Fruit fly (Drosophila melanogaster): ENCODE results near the gene CG12684.

Gene CG12684

DNA sequence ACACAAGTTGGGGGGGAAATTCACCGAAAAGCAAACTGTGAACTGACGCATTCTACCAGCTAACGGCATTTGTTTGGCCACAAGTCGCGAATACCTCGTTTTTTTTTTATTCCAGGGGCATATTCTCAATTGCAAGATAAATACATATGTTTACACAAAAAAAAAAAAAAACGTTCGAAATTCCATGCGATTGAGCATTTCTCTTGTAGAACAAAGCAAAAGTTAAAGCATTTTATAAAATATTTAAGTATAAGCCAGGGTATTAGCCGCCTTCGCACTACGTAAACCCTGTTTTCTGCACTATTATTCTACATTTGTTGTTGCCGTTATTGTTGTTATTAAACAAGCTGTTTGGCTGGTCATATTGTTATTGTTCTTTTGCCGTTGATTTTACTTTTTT lies 42.6 kb upstream of the CG12684 start (continued):
- TF ChIP-seq onecut (GFP tag; IDR thresholded peaks at IDR 0.05) (no peak), sc (optimal IDR thresholded peaks at IDR 0.05) (no peak), sc (GFP tag; optimal IDR thresholded peaks at IDR 0.05) (no peak), tgo (GFP tag; IDR thresholded peaks at IDR 0.05) (peak; percentile 29; the same call in 1 of the 3 replicates), run (tag; optimal IDR thresholded peaks at IDR 0.05) (no peak), CG2120 (GFP tag; optimal IDR thresholded peaks at IDR 0.05) (peak; percentile 57), CG8359 (GFP tag; optimal IDR thresholded peaks at IDR 0.05; ENCODE audit: borderline replicate concordance) (no peak), twi (tag; optimal IDR thresholded peaks at IDR 0.05) (no peak), ci (GFP tag; IDR thresholded peaks at IDR 0.05) (0 out of 3 replicates have a peak, but pooled peaks have one; percentile 14), CG15514 (GFP tag; optimal IDR thresholded peaks at IDR 0.05) (peak; percentile 14), CG9876 (GFP tag; optimal IDR thresholded peaks at IDR 0.05) (no peak), zen (tag; optimal IDR thresholded peaks at IDR 0.05) (no peak), CG1024 (GFP tag; IDR thresholded peaks at IDR 0.05) (no peak), CG18764 (GFP tag; optimal IDR thresholded peaks at IDR 0.05) (no peak), Bgb (GFP tag; IDR thresholded peaks at IDR 0.05; ENCODE audit: partially characterized antibody) (no peak), HHEX (GFP tag; optimal IDR thresholded peaks at IDR 0.05) (no peak), CG7839 (tag; optimal IDR thresholded peaks at IDR 0.05) (peak; percentile 37), Drgx (GFP tag; IDR thresholded peaks at IDR 0.05) (peak; percentile 48), yki (optimal IDR thresholded peaks at IDR 0.05) (no peak), knrl (GFP tag; IDR thresholded peaks at IDR 0.05; ENCODE audit: partially characterized antibody) (no peak), jumu (GFP tag; optimal IDR thresholded peaks at IDR 0.05) (no peak), Opbp (GFP tag; IDR thresholded peaks at IDR 0.05; ENCODE audit: partially characterized antibody) (no peak), D19A (tag; optimal IDR thresholded peaks at IDR 0.05) (no peak), CG10274 (GFP tag; optimal IDR thresholded peaks at IDR 0.05) (no peak), CG15601 (tag; optimal IDR thresholded peaks at IDR 0.05) (no peak), Spps (tag; optimal IDR thresholded peaks at IDR 0.05) (no peak), danr (GFP tag; IDR thresholded peaks at IDR 0.05) (no peak), CG10959 (GFP tag; IDR thresholded peaks at IDR 0.05) (no peak), abd-A (tag; optimal IDR thresholded peaks at IDR 0.05) (no peak), CG12769 (tag; optimal IDR thresholded peaks at IDR 0.05) (no peak), CG5953 (GFP tag; IDR thresholded peaks at IDR 0.05) (no peak), fu2 (GFP tag; optimal IDR thresholded peaks at IDR 0.05) (no peak), CG17385 (GFP tag; optimal IDR thresholded peaks at IDR 0.05) (no peak), dysf (GFP tag; IDR thresholded peaks at IDR 0.05) (peak; percentile 39; the same call in 1 of the 3 replicates), cas (GFP tag; IDR thresholded peaks at IDR 0.05) (peak; percentile 53; the same call in 1 of the 2 replicates), Rx (GFP tag; IDR thresholded peaks at IDR 0.05) (peak; percentile 7; the same call in 1 of the 2 replicates), Atf6 (GFP tag; IDR thresholded peaks at IDR 0.05) (peak; percentile 32; the same call in 1 of the 2 replicates), CG7357 (GFP tag; IDR thresholded peaks at IDR 0.05) (no peak), dmrt99B (tag; optimal IDR thresholded peaks at IDR 0.05) (peak; percentile 10), CG16779 (GFP tag; IDR thresholded peaks at IDR 0.05) (no peak), CG15269 (tag; optimal IDR thresholded peaks at IDR 0.05) (peak; percentile 37), Dek (tag; optimal IDR thresholded peaks at IDR 0.05) (peak; percentile 9), CG9609 (GFP tag; optimal IDR thresholded peaks at IDR 0.05) (no peak), sd (tag; optimal IDR thresholded peaks at IDR 0.05) (no peak), CG4424 (GFP tag; optimal IDR thresholded peaks at IDR 0.05) (no peak), CG33213 (GFP tag; optimal IDR thresholded peaks at IDR 0.05) (no peak), Abd-B (GFP tag; optimal IDR thresholded peaks at IDR 0.05) (no peak), TFAM (GFP tag; optimal IDR thresholded peaks at IDR 0.05) (no peak), exex (tag; optimal IDR thresholded peaks at IDR 0.05) (no peak), chinmo (GFP tag; IDR thresholded peaks at IDR 0.05; ENCODE audit: partially characterized antibody) (no peak), stwl (tag; optimal IDR thresholded peaks at IDR 0.05) (no peak), HmgZ (tag; optimal IDR thresholded peaks at IDR 0.05) (no peak)

All from whole organism, embryonic.